Fruit fly (Drosophila melanogaster): Measurements from ENCODE around the gene Rcd7.
A peak's percentile ranks its signal among the peaks of the same experiment; 100 is the strongest.

Gene Rcd7

dm6 chr3L:19560005-19560694 is 15.2 kb downstream of the Rcd7 start:
- TF ChIP-seq CG4360 (GFP tag; IDR thresholded peaks at IDR 0.05) = peak; percentile 73
- TF ChIP-seq cg (GFP tag; optimal IDR thresholded peaks at IDR 0.05) = peak; percentile 43
- no peak for TF ChIP-seq tio (GFP tag; optimal IDR thresholded peaks at IDR 0.05)
- no peak for TF ChIP-seq jing (GFP tag; optimal IDR thresholded peaks at IDR 0.05)
- TF ChIP-seq crol (GFP tag; IDR thresholded peaks at IDR 0.05) = peak; percentile 39
- TF ChIP-seq CG31441 (GFP tag; IDR thresholded peaks at IDR 0.05) = no peak

dm6 chr3L:19560695-19561246 is 15.9 kb downstream of the Rcd7 start:
- TF ChIP-seq CG34376 (GFP tag; optimal IDR thresholded peaks at IDR 0.05) (peak; percentile 85), CG32772 (GFP tag; IDR thresholded peaks at IDR 0.05) (peak; percentile 94), lbe (GFP tag; optimal IDR thresholded peaks at IDR 0.05) (peak; percentile 98), CG16815 (GFP tag; optimal IDR thresholded peaks at IDR 0.05) (peak; percentile 95), slbo (GFP tag; IDR thresholded peaks at IDR 0.05) (peak; percentile 94), vvl (GFP tag; IDR thresholded peaks at IDR 0.05) (peak; percentile 98), Sry-δ (GFP tag; optimal IDR thresholded peaks at IDR 0.05) (peak; percentile 58), TFAM (GFP tag; optimal IDR thresholded peaks at IDR 0.05) (peak; percentile 70), pho (GFP tag; optimal IDR thresholded peaks at IDR 0.05) (peak; percentile 90), dimm (GFP tag; IDR thresholded peaks at IDR 0.05) (peak; percentile 83), Doc2 (GFP tag; IDR thresholded peaks at IDR 0.05) (no peak), CG14965 (GFP tag; optimal IDR thresholded peaks at IDR 0.05; ENCODE audit: borderline replicate concordance) (peak; percentile 59), CG15696 (tag; optimal IDR thresholded peaks at IDR 0.05) (peak; percentile 99), bbx (GFP tag; IDR thresholded peaks at IDR 0.05; ENCODE audit: partially characterized antibody) (no peak), repo (GFP tag; optimal IDR thresholded peaks at IDR 0.05) (peak; percentile 76), CG4730 (GFP tag; IDR thresholded peaks at IDR 0.05) (peak; percentile 92), CG6813 (GFP tag; optimal IDR thresholded peaks at IDR 0.05) (peak; percentile 95), CG3281 (GFP tag; optimal IDR thresholded peaks at IDR 0.05) (peak; percentile 93), CG8089 (GFP tag; optimal IDR thresholded peaks at IDR 0.05) (peak; percentile 90), Deaf1 (tag; optimal IDR thresholded peaks at IDR 0.05) (peak; percentile 74), bab2 (GFP tag; optimal IDR thresholded peaks at IDR 0.05) (peak; percentile 91), MTF-1 (GFP tag; optimal IDR thresholded peaks at IDR 0.05; ENCODE audit: borderline replicate concordance) (peak; percentile 94), CG12744 (GFP tag; optimal IDR thresholded peaks at IDR 0.05) (peak; percentile 90), CG10543 (GFP tag; optimal IDR thresholded peaks at IDR 0.05) (peak; percentile 87), danr (GFP tag; IDR thresholded peaks at IDR 0.05) (peak; percentile 94), tin (GFP tag; optimal IDR thresholded peaks at IDR 0.05) (peak; percentile 97), CG1602 (GFP tag; optimal IDR thresholded peaks at IDR 0.05) (peak; percentile 95), p53 (GFP tag; optimal IDR thresholded peaks at IDR 0.05) (peak; percentile 75), sqz (GFP tag; optimal IDR thresholded peaks at IDR 0.05) (peak; percentile 93), oc (tag; optimal IDR thresholded peaks at IDR 0.05) (peak; percentile 96), Side (GFP tag; optimal IDR thresholded peaks at IDR 0.05) (peak; percentile 92), NC2α (GFP tag; optimal IDR thresholded peaks at IDR 0.05) (peak; percentile 87), luna (GFP tag; optimal IDR thresholded peaks at IDR 0.05) (peak; percentile 75), CG1529 (GFP tag; optimal IDR thresholded peaks at IDR 0.05) (peak; percentile 92), Sin3A (optimal IDR thresholded peaks at IDR 0.05) (no peak), crc (GFP tag; optimal IDR thresholded peaks at IDR 0.05) (peak; percentile 80), br (optimal IDR thresholded peaks at IDR 0.05) (no peak), org-1 (GFP tag; optimal IDR thresholded peaks at IDR 0.05) (peak; percentile 93), wdn (GFP tag; IDR thresholded peaks at IDR 0.05) (peak; percentile 93), Gsc (GFP tag; IDR thresholded peaks at IDR 0.05) (no peak), CkIIα-i1 (GFP tag; IDR thresholded peaks at IDR 0.05) (0 out of 2 replicates have a peak, but pooled peaks have one; percentile 17), CG6765 (GFP tag; optimal IDR thresholded peaks at IDR 0.05) (peak; percentile 88), CG10209 (GFP tag; optimal IDR thresholded peaks at IDR 0.05) (peak; percentile 95)

All from whole organism, embryonic.